Fruit fly (Drosophila melanogaster) whole organism, embryonic: ENCODE data around the gene CG42375.

Experiments used
- Blimp-1 ChIP-seq: fragments of 200-800 bp; sonication (Bioruptor generic); optimal IDR thresholded peaks from 3 replicates; lab custom pipeline; 2018; ENCODE audit warnings: missing biosample characterization, missing genetic modification characterization, mild to moderate bottlenecking, moderate library complexity, missing genetic modification reagents
- CG12659 ChIP-seq: fragments of 200-800 bp; sonication (Bioruptor generic); optimal IDR thresholded peaks from 3 replicates; lab custom pipeline; 2017; ENCODE audit warnings: mild to moderate bottlenecking, missing biosample characterization, missing genetic modification reagents, missing genetic modification characterization
- CG14014 ChIP-seq: fragments of 200-800 bp; sonication (Bioruptor generic); IDR thresholded peaks from 2 replicates; pipeline ENCODE4 v1.3.6; 2022; ENCODE audit warnings: missing biosample characterization, missing genetic modification characterization
- CG14441 ChIP-seq: fragments of 200-800 bp; sonication (Bioruptor generic); IDR thresholded peaks from 2 replicates; pipeline ENCODE4 v1.3.6; 2022; ENCODE audit warnings: missing biosample characterization, missing genetic modification characterization
- CG15011 ChIP-seq: fragments of 200-800 bp; sonication (Bioruptor generic); optimal IDR thresholded peaks from 3 replicates; lab custom pipeline; 2018; ENCODE audit warnings: missing biosample characterization, mild to moderate bottlenecking, missing genetic modification characterization
- CG2199 ChIP-seq: fragments of 200-800 bp; sonication (Bioruptor generic); IDR thresholded peaks from 3 replicates; pipeline ENCODE4 v1.3.6; 2022; ENCODE audit warnings: missing biosample characterization, missing genetic modification characterization
- CG31365 ChIP-seq: fragments of 200-800 bp; sonication (Bioruptor generic); optimal IDR thresholded peaks from 2 replicates; lab custom pipeline; 2018; ENCODE audit warnings: missing biosample characterization, mild to moderate bottlenecking, missing genetic modification characterization
- CG33557 ChIP-seq: fragments of 200-800 bp; sonication (Bioruptor generic); optimal IDR thresholded peaks from 2 replicates; lab custom pipeline; 2019; ENCODE audit warnings: missing biosample characterization, mild to moderate bottlenecking, missing genetic modification characterization, moderate library complexity
- CG4282 ChIP-seq: fragments of 200-800 bp; sonication (Bioruptor generic); optimal IDR thresholded peaks from 2 replicates; lab custom pipeline; 2016; ENCODE audit warnings: missing biosample characterization, missing genetic modification characterization
- CG6175 ChIP-seq: fragments of 200-800 bp; sonication (Bioruptor generic); IDR thresholded peaks from 3 replicates; pipeline ENCODE4 v1.3.6; 2022; ENCODE audit warnings: missing biosample characterization, missing genetic modification characterization
- CG6765 ChIP-seq: fragments of 200-800 bp; sonication (Bioruptor generic); optimal IDR thresholded peaks from 3 replicates; lab custom pipeline; 2017; ENCODE audit warnings: missing biosample characterization, mild to moderate bottlenecking, missing genetic modification characterization
- CG7357 ChIP-seq: fragments of 200-800 bp; sonication (Bioruptor generic); IDR thresholded peaks from 3 replicates; pipeline ENCODE4 v1.3.6; 2022; ENCODE audit warnings: missing biosample characterization, missing genetic modification characterization
- Dref ChIP-seq: fragments of 200-800 bp; sonication (Bioruptor generic); IDR thresholded peaks from 2 replicates; pipeline ENCODE4 v1.3.6; 2022; ENCODE audit warnings: missing biosample characterization, missing genetic modification characterization
- HLH4C ChIP-seq: fragments of 200-800 bp; sonication (Bioruptor generic); IDR thresholded peaks from 3 replicates; pipeline ENCODE4 v1.3.6; 2022; ENCODE audit warnings: missing biosample characterization, missing genetic modification characterization; ENCODE audit not compliant: partially characterized antibody
- HLHmδ ChIP-seq: fragments of 200-800 bp; sonication (Bioruptor generic); optimal IDR thresholded peaks from 2 replicates; lab custom pipeline; 2018; ENCODE audit warnings: missing biosample characterization, mild to moderate bottlenecking, missing genetic modification characterization, moderate library complexity
- Hand ChIP-seq: fragments of 200-800 bp; sonication (Bioruptor generic); optimal IDR thresholded peaks from 2 replicates; lab custom pipeline; 2017; ENCODE audit warnings: mild to moderate bottlenecking, missing biosample characterization, missing genetic modification reagents, missing genetic modification characterization
- Oli ChIP-seq: fragments of 200-800 bp; sonication (Bioruptor generic); optimal IDR thresholded peaks from 2 replicates; lab custom pipeline; 2018; ENCODE audit warnings: missing biosample characterization, mild to moderate bottlenecking, missing genetic modification characterization, moderate library complexity
- Six4 ChIP-seq: fragments of 200-800 bp; sonication (Bioruptor generic); optimal IDR thresholded peaks from 2 replicates; lab custom pipeline; 2016; ENCODE audit warnings: missing biosample characterization, missing genetic modification characterization
- Sox100B ChIP-seq: fragments of 200-800 bp; sonication (Bioruptor generic); optimal IDR thresholded peaks from 3 replicates; lab custom pipeline; 2018; ENCODE audit warnings: missing biosample characterization, mild to moderate bottlenecking, missing genetic modification characterization
- Ssrp ChIP-seq: fragments of 200-800 bp; sonication (Bioruptor generic); optimal IDR thresholded peaks from 2 replicates; lab custom pipeline; 2018; ENCODE audit warnings: missing biosample characterization, mild to moderate bottlenecking, missing genetic modification characterization, moderate library complexity
- Xrp1 ChIP-seq: fragments of 200-800 bp; sonication (Bioruptor generic); IDR thresholded peaks from 2 replicates; pipeline ENCODE4 v1.3.6; 2022; ENCODE audit warnings: missing biosample characterization, missing genetic modification characterization
- abd-A ChIP-seq: fragments of 200-800 bp; sonication (Bioruptor generic); optimal IDR thresholded peaks from 3 replicates; lab custom pipeline; 2019; ENCODE audit warnings: missing biosample characterization, mild to moderate bottlenecking, missing genetic modification characterization, moderate library complexity
- ase ChIP-seq: fragments of 200-800 bp; sonication (Bioruptor generic); IDR thresholded peaks from 3 replicates; pipeline ENCODE4 v1.3.6; 2022; ENCODE audit warnings: missing biosample characterization, missing genetic modification characterization
- caup ChIP-seq: fragments of 200-800 bp; sonication (Bioruptor generic); optimal IDR thresholded peaks from 3 replicates; lab custom pipeline; 2017; ENCODE audit warnings: missing biosample characterization, mild to moderate bottlenecking, missing genetic modification characterization, moderate library complexity; ENCODE audit not compliant: severe bottlenecking
- cg ChIP-seq: fragments of 200-800 bp; sonication (Bioruptor generic); optimal IDR thresholded peaks from 3 replicates; lab custom pipeline; 2019; ENCODE audit warnings: missing biosample characterization, mild to moderate bottlenecking, missing genetic modification characterization, moderate library complexity
- croc ChIP-seq: fragments of 200-800 bp; sonication (Bioruptor generic); conservative IDR thresholded peaks from 3 replicates; pipeline ENCODE4 v1.3.6; 2022; ENCODE audit warnings: missing biosample characterization, missing genetic modification characterization
- crol ChIP-seq: fragments of 200-800 bp; sonication (Bioruptor generic); IDR thresholded peaks from 2 replicates; pipeline ENCODE4 v1.3.6; 2022; ENCODE audit warnings: missing biosample characterization, missing genetic modification characterization
- danr ChIP-seq: fragments of 200-800 bp; sonication (Bioruptor generic); IDR thresholded peaks from 2 replicates; pipeline ENCODE4 v1.3.6; 2022; ENCODE audit warnings: missing biosample characterization, missing genetic modification characterization
- dimm ChIP-seq: fragments of 200-800 bp; sonication (Bioruptor generic); IDR thresholded peaks from 2 replicates; pipeline ENCODE4 v1.3.6; 2022; ENCODE audit warnings: missing biosample characterization, missing genetic modification characterization
- eve ChIP-seq, 2 experiments: fragments of >200 bp; optimal IDR thresholded peaks; 2 replicates each; lab custom pipeline; 2017; ENCODE audit warnings: missing biosample characterization in 2 of 2, missing genetic modification characterization in 2 of 2
- ewg ChIP-seq: fragments of 200-800 bp; sonication (Bioruptor generic); optimal IDR thresholded peaks from 3 replicates; lab custom pipeline; 2017; ENCODE audit warnings: mild to moderate bottlenecking, missing biosample characterization, missing genetic modification reagents, missing genetic modification characterization
- gem ChIP-seq: fragments of 200-800 bp; sonication (Bioruptor generic); optimal IDR thresholded peaks from 2 replicates; lab custom pipeline; 2019; ENCODE audit warnings: missing biosample characterization, mild to moderate bottlenecking, missing genetic modification characterization, moderate library complexity
- jumu ChIP-seq: fragments of 200-800 bp; sonication (Bioruptor generic); optimal IDR thresholded peaks from 3 replicates; lab custom pipeline; 2016; ENCODE audit warnings: missing biosample characterization, missing genetic modification characterization
- kni ChIP-seq: fragments of 200-800 bp; sonication (Bioruptor generic); optimal IDR thresholded peaks from 3 replicates; lab custom pipeline; 2017; ENCODE audit warnings: mild to moderate bottlenecking, missing biosample characterization, missing genetic modification reagents, missing genetic modification characterization
- knrl ChIP-seq: fragments of 200-800 bp; sonication (Bioruptor generic); IDR thresholded peaks from 3 replicates; pipeline ENCODE4 v1.3.6; 2022; ENCODE audit warnings: missing biosample characterization, missing genetic modification characterization; ENCODE audit not compliant: partially characterized antibody
- lola ChIP-seq, 3 experiments: fragments of >200 bp in 2 of 3; fragments of 200-800 bp in 1 of 3; sonication (Bioruptor generic) in 1 of 3; optimal IDR thresholded peaks; 2 replicates each; lab custom pipeline; 2017 to 2019; ENCODE audit warnings: missing biosample characterization in 3 of 3, missing genetic modification characterization in 3 of 3, mild to moderate bottlenecking in 1 of 3, moderate library complexity in 1 of 3
- nom ChIP-seq: fragments of 200-800 bp; sonication (Bioruptor generic); optimal IDR thresholded peaks from 2 replicates; lab custom pipeline; 2017; ENCODE audit warnings: missing biosample characterization, missing genetic modification characterization, mild to moderate bottlenecking, moderate library complexity, missing genetic modification reagents
- oc ChIP-seq: fragments of 200-800 bp; sonication (Bioruptor generic); optimal IDR thresholded peaks from 2 replicates; lab custom pipeline; 2018; ENCODE audit warnings: missing biosample characterization, mild to moderate bottlenecking, missing genetic modification characterization, moderate library complexity
- pros ChIP-seq: fragments of 200-800 bp; sonication (Bioruptor generic); optimal IDR thresholded peaks from 3 replicates; lab custom pipeline; 2019; ENCODE audit warnings: missing biosample characterization, mild to moderate bottlenecking, missing genetic modification characterization, moderate library complexity
- sc ChIP-seq, 3 experiments: fragments of >200 bp in 2 of 3; fragments of 200-800 bp in 1 of 3; sonication (Bioruptor generic) in 1 of 3; optimal IDR thresholded peaks; 2 replicates in 2 of 3; 3 replicates in 1 of 3; lab custom pipeline; 2017; ENCODE audit warnings: mild to moderate bottlenecking in 1 of 3, missing biosample characterization in 1 of 3, missing genetic modification characterization in 1 of 3, missing genetic modification reagents in 1 of 3
- sqz ChIP-seq: fragments of 200-800 bp; sonication (Bioruptor generic); optimal IDR thresholded peaks from 3 replicates; lab custom pipeline; 2018; ENCODE audit warnings: missing biosample characterization, mild to moderate bottlenecking, missing genetic modification characterization
- sr ChIP-seq: fragments of 200-800 bp; sonication (Bioruptor generic); IDR thresholded peaks from 3 replicates; pipeline ENCODE4 v1.3.6; 2022; ENCODE audit warnings: missing biosample characterization, missing genetic modification characterization
- usp ChIP-seq: fragments of >200 bp; optimal IDR thresholded peaks from 2 replicates; lab custom pipeline; 2017; ENCODE audit warnings: missing biosample characterization, missing genetic modification characterization
- vvl ChIP-seq: fragments of 200-800 bp; sonication (Bioruptor generic); IDR thresholded peaks from 2 replicates; pipeline ENCODE4 v1.3.6; 2022; ENCODE audit warnings: missing biosample characterization, missing genetic modification characterization
- z ChIP-seq: fragments of 200-800 bp; sonication (Bioruptor generic); IDR thresholded peaks from 3 replicates; pipeline ENCODE4 v1.3.6; 2022; ENCODE audit warnings: missing biosample characterization, missing genetic modification characterization

The CG42375 gene

DNA sequence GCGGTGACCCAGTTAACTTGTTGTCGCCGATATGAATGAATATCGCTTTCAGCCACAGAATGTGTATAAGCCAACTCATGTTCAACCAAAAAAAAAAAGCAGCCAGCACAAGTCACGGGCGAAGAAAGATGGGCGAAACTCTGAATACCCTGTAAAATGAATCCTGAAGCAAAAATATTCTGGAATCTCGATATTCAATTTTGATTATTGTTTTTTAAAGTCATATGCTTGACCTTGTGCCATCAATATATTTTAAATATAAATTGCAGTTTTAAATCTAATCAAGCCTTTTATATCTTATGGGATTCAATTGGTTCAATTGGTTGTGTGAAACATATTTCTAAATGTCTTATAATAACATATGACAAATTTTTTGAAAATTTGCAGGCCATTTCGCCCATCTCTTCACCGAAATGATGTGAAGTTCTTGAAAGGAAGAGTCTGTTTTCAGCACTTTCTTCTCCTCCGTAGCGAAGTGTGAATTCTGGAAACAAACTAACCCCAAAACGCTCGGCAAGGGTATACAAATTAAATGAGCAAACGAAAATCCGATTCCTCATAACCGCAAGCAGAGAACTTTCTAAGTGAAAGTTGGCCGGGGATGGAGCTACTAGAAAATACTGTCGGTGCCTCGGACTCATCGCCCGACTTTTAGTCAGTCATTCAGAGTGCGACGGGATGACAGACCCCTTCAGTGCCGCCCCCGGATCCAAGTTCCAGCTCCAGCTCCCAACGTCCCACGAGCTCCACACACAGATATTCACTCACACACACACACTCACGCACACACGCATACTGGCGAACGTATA, 36.3 kb downstream of the CG42375 start (continued):
- TF ChIP-seq oc (tag; lab: Kevin White, UChicago) (peak; percentile 16), jumu (GFP tag; lab: Kevin White, UChicago) (no peak), lola (GFP tag; optimal IDR thresholded peaks at IDR 0.05; lab: Kevin White, UChicago) (peak in 1 of 3 experiments; percentile 12), Sox100B (no peak), eve (GFP tag; optimal IDR thresholded peaks at IDR 0.05; lab: Kevin White, UChicago) (peak in 1 of 2 experiments; percentile 51), CG14014 (GFP tag; lab: Robert Waterston, UW) (no peak), sr (0 out of 3 replicates have a peak, but pooled peaks have one; percentile 49), CG6765 (GFP tag; lab: Kevin White, UChicago) (no peak), Oli (peak; percentile 15), CG14441 (GFP tag; lab: Robert Waterston, UW) (no peak), z (peak; percentile 54; the same call in 1 of the 3 replicates), ewg (GFP tag; lab: Kevin White, UChicago) (peak; percentile 16), gem (peak; percentile 32), vvl (GFP tag; lab: Robert Waterston, UW) (peak; percentile 16; the same call in 1 of the 2 replicates), sc (optimal IDR thresholded peaks at IDR 0.05; lab: Kevin White, UChicago) (no peak), sc (GFP tag; optimal IDR thresholded peaks at IDR 0.05; lab: Kevin White, UChicago) (peak; percentile 22), CG33557 (GFP tag; lab: Kevin White, UChicago) (no peak), crol (peak; percentile 53; the same call in 1 of the 2 replicates), ase (GFP tag; lab: Robert Waterston, UW) (no peak), usp (GFP tag; lab: Kevin White, UChicago) (no peak), Xrp1 (GFP tag; lab: Robert Waterston, UW) (peak; percentile 18; the same call in 1 of the 2 replicates), Ssrp (tag; lab: Kevin White, UChicago) (peak; percentile 23)

DNA sequence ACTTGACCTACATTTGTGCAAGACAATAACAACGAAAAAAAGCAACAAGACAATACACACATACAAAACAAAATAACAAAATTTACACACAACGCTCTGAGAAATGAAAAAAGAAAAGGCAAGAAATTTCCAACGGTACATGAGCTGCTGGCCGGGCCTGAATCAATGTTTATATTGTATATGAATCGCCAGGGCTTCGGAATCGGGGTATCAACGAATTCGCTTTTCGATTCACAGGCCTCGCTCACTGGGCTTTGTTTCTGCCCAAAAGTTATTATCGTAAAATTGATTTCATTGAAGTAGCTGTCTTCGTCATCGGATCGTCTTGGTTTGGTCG, 36.9 kb downstream of the CG42375 start:
- TF ChIP-seq croc: no peak
- peak; percentile 53; the same call in 1 of the 3 replicates for TF ChIP-seq CG2199 (GFP tag; lab: Robert Waterston, UW)
- TF ChIP-seq CG7357 (GFP tag; lab: Robert Waterston, UW): no peak
- peak; percentile 22 for TF ChIP-seq sqz
- peak; percentile 24 for TF ChIP-seq abd-A (tag; lab: Kevin White, UChicago)
- TF ChIP-seq Blimp-1: peak; percentile 10
- peak; percentile 66 for TF ChIP-seq pros (GFP tag; lab: Kevin White, UChicago)
- TF ChIP-seq kni (GFP tag; lab: Kevin White, UChicago): peak; percentile 64
- peak; percentile 84 for TF ChIP-seq cg (GFP tag; lab: Kevin White, UChicago)
- peak; percentile 65 for TF ChIP-seq nom

DNA sequence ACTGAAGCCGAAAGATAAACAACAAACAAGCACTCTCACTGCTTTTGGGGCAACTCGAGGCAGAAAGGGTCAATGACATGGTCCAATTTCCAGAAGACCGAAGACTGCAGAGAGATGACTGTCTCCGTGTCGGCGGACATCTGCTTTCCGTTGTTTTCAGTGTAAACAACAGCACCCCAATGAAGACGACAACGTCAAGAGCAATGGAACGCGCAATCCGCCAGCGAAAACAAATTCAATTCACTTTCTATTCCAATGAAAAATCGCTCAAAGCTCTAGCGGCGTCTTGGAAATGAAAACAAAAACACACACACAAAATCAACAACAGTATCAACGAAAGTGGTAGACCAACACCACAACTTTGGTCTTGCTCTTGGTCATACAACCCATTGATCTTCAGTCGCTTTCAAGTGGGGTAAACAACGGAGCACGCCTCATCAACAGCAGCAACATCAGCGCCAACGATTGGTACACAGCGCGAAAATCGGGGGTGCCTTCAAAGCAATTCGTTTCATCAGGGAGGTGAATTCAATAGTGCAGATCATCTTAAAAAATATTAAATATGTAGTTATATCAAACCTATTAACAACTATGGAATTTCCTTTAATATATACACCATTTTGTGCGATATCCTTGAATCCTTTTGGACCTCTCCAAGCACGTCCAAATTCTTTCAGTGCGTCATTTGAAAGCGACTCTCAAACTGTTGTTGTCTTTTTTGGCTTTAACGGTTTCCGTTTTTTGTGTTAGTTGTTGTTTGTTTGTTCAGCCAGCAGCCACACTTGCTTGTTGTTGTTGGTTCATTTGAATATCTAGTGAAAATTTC, 38.3 kb downstream of the CG42375 start:
- TF ChIP-seq CG31365: no peak
- no peak for TF ChIP-seq CG6175 (GFP tag; lab: Robert Waterston, UW)
- no peak for TF ChIP-seq Hand (GFP tag; lab: Kevin White, UChicago)
- TF ChIP-seq CG15011 (GFP tag; lab: Kevin White, UChicago): peak; percentile 14
- no peak for TF ChIP-seq knrl (GFP tag; lab: Robert Waterston, UW)
- peak; percentile 14; the same call in 1 of the 2 replicates for TF ChIP-seq danr
- no peak for TF ChIP-seq z
- no peak for TF ChIP-seq CG4282
- TF ChIP-seq HLHmδ (GFP tag; lab: Kevin White, UChicago): no peak
- TF ChIP-seq CG12659: peak; percentile 51
- peak; percentile 36 for TF ChIP-seq Six4 (GFP tag; lab: Kevin White, UChicago)
- TF ChIP-seq dimm: no peak
- no peak for TF ChIP-seq caup (GFP tag; lab: Kevin White, UChicago)
- no peak for TF ChIP-seq Dref (GFP tag; lab: Robert Waterston, UW)
- no peak for TF ChIP-seq HLH4C
